Fruit fly (Drosophila melanogaster) whole organism, adult: ENCODE data around the gene CG6966.

Experiments
- CG11617 ChIP-seq: fragments of 200-800 bp; sonication (Bioruptor generic); optimal IDR thresholded peaks from 2 replicates; lab custom pipeline; 2017; ENCODE audit warnings: mild to moderate bottlenecking, missing biosample characterization, missing genetic modification reagents, missing genetic modification characterization
- CG12768 ChIP-seq: fragments of 200-800 bp; sonication (Bioruptor generic); optimal IDR thresholded peaks from 2 replicates; lab custom pipeline; 2017; ENCODE audit warnings: missing biosample characterization, missing genetic modification characterization, mild to moderate bottlenecking, moderate library complexity, missing genetic modification reagents
- CG14711 ChIP-seq: fragments of 200-800 bp; sonication (Bioruptor generic); optimal IDR thresholded peaks from 2 replicates; lab custom pipeline; 2018; ENCODE audit warnings: missing biosample characterization, mild to moderate bottlenecking, missing genetic modification characterization, moderate library complexity
- CG1620 ChIP-seq: fragments of 200-800 bp; sonication (Bioruptor generic); optimal IDR thresholded peaks from 2 replicates; lab custom pipeline; 2016; ENCODE audit warnings: missing biosample characterization, missing genetic modification characterization
- CG33017 ChIP-seq: fragments of 200-800 bp; sonication (Bioruptor generic); optimal IDR thresholded peaks from 2 replicates; lab custom pipeline; 2018; ENCODE audit warnings: missing biosample characterization, mild to moderate bottlenecking, missing genetic modification characterization, moderate library complexity
- CG5204 ChIP-seq: fragments of 200-800 bp; sonication (Bioruptor generic); optimal IDR thresholded peaks from 2 replicates; lab custom pipeline; 2016; ENCODE audit warnings: missing biosample characterization, missing genetic modification characterization
- CG7045 ChIP-seq: fragments of 200-800 bp; sonication (Bioruptor generic); optimal IDR thresholded peaks from 2 replicates; lab custom pipeline; 2017; ENCODE audit warnings: missing biosample characterization, mild to moderate bottlenecking, missing genetic modification characterization
- CG7101 ChIP-seq: fragments of 200-800 bp; sonication (Bioruptor generic); optimal IDR thresholded peaks from 2 replicates; lab custom pipeline; 2018; ENCODE audit warnings: missing biosample characterization, mild to moderate bottlenecking, missing genetic modification characterization, moderate library complexity
- Clk ChIP-seq: fragments of 200-800 bp; sonication (Bioruptor generic); optimal IDR thresholded peaks from 2 replicates; lab custom pipeline; 2017; ENCODE audit warnings: missing biosample characterization, missing genetic modification characterization
- Crg-1 ChIP-seq: fragments of 200-800 bp; sonication (Bioruptor generic); optimal IDR thresholded peaks from 2 replicates; lab custom pipeline; 2016; ENCODE audit warnings: missing biosample characterization, missing genetic modification characterization
- Hr96 ChIP-seq: fragments of 200-800 bp; sonication (Bioruptor generic); optimal IDR thresholded peaks from 2 replicates; lab custom pipeline; 2016; ENCODE audit warnings: missing biosample characterization, missing genetic modification characterization
- Mnt ChIP-seq: fragments of 200-800 bp; sonication (Bioruptor generic); optimal IDR thresholded peaks from 2 replicates; lab custom pipeline; 2016; ENCODE audit warnings: missing biosample characterization, mild to moderate bottlenecking, missing genetic modification characterization
- bab1 ChIP-seq: fragments of 200-800 bp; sonication (Bioruptor generic); optimal IDR thresholded peaks from 3 replicates; lab custom pipeline; 2019; ENCODE audit warnings: missing biosample characterization, mild to moderate bottlenecking, missing genetic modification characterization, moderate library complexity
- cic ChIP-seq: fragments of 200-800 bp; sonication (Bioruptor generic); optimal IDR thresholded peaks from 2 replicates; lab custom pipeline; 2017; ENCODE audit warnings: missing biosample characterization, mild to moderate bottlenecking, missing genetic modification characterization, moderate library complexity
- cnc ChIP-seq, 2 experiments: fragments of >200 bp; optimal IDR thresholded peaks; 2 replicates each; lab custom pipeline; 2017
- kay ChIP-seq: fragments of 200-800 bp; sonication (Bioruptor generic); peaks from one replicate; lab custom pipeline; 2016; ENCODE audit warnings: missing biosample characterization, missing genetic modification characterization, borderline replicate concordance
- ovo ChIP-seq: fragments of 200-800 bp; sonication (Bioruptor generic); optimal IDR thresholded peaks from 2 replicates; lab custom pipeline; 2016; ENCODE audit warnings: missing biosample characterization, missing genetic modification characterization
- pad ChIP-seq: fragments of 200-800 bp; sonication (Bioruptor generic); optimal IDR thresholded peaks from 3 replicates; lab custom pipeline; 2017; ENCODE audit warnings: missing biosample characterization, missing genetic modification characterization, mild to moderate bottlenecking, moderate library complexity, missing genetic modification reagents
- tj ChIP-seq: fragments of 200-800 bp; sonication (Bioruptor generic); optimal IDR thresholded peaks from 3 replicates; lab custom pipeline; 2017; ENCODE audit warnings: missing biosample characterization, mild to moderate bottlenecking, missing genetic modification characterization, moderate library complexity
- toe ChIP-seq: fragments of 200-800 bp; sonication (Bioruptor generic); optimal IDR thresholded peaks from 2 replicates; lab custom pipeline; 2016; ENCODE audit warnings: missing biosample characterization, missing genetic modification characterization

CG6966 gene

DNA sequence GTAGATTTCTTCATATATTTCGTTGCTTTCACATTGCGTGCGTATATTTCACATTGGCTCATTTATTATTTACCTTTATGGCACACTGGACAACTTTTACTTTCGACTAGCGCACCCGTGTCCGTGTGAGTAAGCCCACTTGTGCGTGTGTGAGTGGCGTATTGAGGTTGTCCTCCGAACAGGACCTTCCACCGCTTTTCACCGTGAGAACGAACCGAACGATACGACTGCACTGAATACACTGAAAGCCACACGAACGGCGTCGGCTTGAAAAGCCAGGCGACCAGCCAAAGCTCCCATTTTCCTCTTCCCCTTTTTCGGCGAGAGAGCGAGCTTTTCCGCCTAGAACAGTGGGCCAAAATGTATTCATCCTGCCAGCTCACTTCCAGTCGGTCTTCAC is 18.5 kb downstream of the CG6966 start, which contains the start of gene dpr9:
TSS of gene dpr9 (minus strand) at position 244 of the 400 bp plus-strand sequence.
- no peak for TF ChIP-seq CG1620 (GFP tag; lab: Kevin White, UChicago)
- TF ChIP-seq cnc (optimal IDR thresholded peaks at IDR 0.05; lab: Kevin White, UChicago): no peak
- peak; percentile 40 for TF ChIP-seq pad (GFP tag; lab: Kevin White, UChicago)
- no peak for TF ChIP-seq toe (GFP tag; lab: Kevin White, UChicago)

DNA sequence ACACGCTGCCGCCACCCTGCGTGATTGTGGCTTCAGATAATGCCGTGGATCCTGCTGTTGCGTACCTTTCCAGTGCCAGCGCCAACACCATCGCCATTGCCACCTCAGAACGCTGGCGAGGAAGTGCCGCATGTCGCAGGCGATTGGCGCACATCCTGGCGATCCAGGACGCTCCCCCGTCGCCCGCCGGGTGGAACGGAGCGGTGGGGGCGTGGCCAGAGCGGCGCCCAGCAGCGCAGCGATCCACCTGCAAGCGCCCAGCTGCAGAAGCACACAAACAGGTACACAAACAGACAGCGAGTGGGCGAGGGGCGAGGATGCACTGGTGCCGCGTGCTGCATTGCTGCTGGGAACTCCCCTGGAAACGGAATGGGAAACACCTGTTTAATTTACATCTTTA is 38.2 kb downstream of the CG6966 start:
- TF ChIP-seq kay (GFP tag; lab: Kevin White, UChicago) (no peak), toe (GFP tag; lab: Kevin White, UChicago) (no peak), CG14711 (tag; lab: Kevin White, UChicago) (no peak), CG12768 (GFP tag; lab: Kevin White, UChicago) (no peak), cnc (optimal IDR thresholded peaks at IDR 0.05; lab: Kevin White, UChicago) (no peak), Crg-1 (GFP tag; lab: Kevin White, UChicago) (no peak), CG1620 (GFP tag; lab: Kevin White, UChicago) (no peak), CG11617 (GFP tag; lab: Kevin White, UChicago) (no peak), bab1 (no peak), Clk (GFP tag; lab: Kevin White, UChicago) (no peak), CG33017 (tag; lab: Kevin White, UChicago) (no peak)

DNA sequence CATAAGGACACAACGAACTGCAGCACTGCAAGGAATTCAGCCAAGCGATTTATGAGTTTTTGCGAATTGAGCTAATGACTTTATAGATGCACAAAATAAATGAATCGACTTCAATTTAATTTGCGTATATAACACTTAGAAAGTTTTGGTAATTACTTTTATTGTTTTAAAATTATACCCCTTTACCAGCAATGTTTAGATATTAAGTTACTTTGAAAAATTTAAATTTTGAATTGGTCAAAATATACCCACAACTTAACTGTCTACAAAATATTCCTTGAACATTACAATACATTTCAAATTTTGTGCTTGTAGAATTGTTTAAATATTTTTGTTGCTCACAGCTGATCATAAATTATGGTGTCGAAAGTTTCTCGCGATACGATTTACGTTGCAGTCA is 58.4 kb downstream of the CG6966 start, which contains the start of gene RpL10Aa:
TSS of gene RpL10Aa (plus strand) at position 301 of the 400 bp plus-strand sequence.
- no peak for TF ChIP-seq CG5204 (GFP tag; lab: Kevin White, UChicago)
- TF ChIP-seq CG12768 (GFP tag; lab: Kevin White, UChicago): no peak
- TF ChIP-seq Mnt (GFP tag; lab: Kevin White, UChicago): no peak
- no peak for TF ChIP-seq bab1
- no peak for TF ChIP-seq CG7045 (GFP tag; lab: Kevin White, UChicago)
- no peak for TF ChIP-seq tj
- no peak for TF ChIP-seq CG33017 (tag; lab: Kevin White, UChicago)
- TF ChIP-seq pad (GFP tag; lab: Kevin White, UChicago): no peak
- TF ChIP-seq Clk (GFP tag; lab: Kevin White, UChicago): no peak
- TF ChIP-seq Crg-1 (GFP tag; lab: Kevin White, UChicago): no peak
- no peak for TF ChIP-seq CG11617 (GFP tag; lab: Kevin White, UChicago)
- no peak for TF ChIP-seq toe (GFP tag; lab: Kevin White, UChicago)
- no peak for TF ChIP-seq cic (GFP tag; lab: Kevin White, UChicago)
- no peak for TF ChIP-seq CG14711 (tag; lab: Kevin White, UChicago)
- no peak for TF ChIP-seq cnc (optimal IDR thresholded peaks at IDR 0.05; lab: Kevin White, UChicago)
- no peak for TF ChIP-seq Hr96 (GFP tag; lab: Kevin White, UChicago)
- no peak for TF ChIP-seq CG1620 (GFP tag; lab: Kevin White, UChicago)
- no peak for TF ChIP-seq kay (GFP tag; lab: Kevin White, UChicago)
- TF ChIP-seq CG7101 (tag; lab: Kevin White, UChicago): no peak
- TF ChIP-seq ovo (GFP tag; lab: Kevin White, UChicago): no peak

DNA sequence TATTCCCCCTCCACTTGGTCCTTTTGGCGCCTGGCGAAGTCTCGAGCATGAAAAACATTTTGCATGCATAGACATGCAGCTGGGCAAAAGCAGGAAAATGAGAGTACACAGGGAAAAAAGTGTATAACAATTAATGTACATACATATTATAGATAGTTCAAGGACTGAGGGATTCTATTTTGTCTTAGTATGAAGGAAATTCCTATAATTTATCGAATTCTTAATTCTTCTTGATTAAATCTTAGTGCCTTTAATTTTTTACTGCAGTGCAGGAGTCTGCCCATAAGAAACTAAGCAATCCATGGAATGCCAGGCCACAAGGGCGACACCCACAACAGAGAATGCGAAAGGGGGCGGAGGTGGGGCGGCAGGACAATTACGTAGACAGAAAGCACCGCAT is 63.8 kb downstream of the CG6966 start:
- TF ChIP-seq CG1620 (GFP tag; lab: Kevin White, UChicago) (no peak), CG7101 (tag; lab: Kevin White, UChicago) (no peak), CG5204 (GFP tag; lab: Kevin White, UChicago) (no peak), tj (no peak), Crg-1 (GFP tag; lab: Kevin White, UChicago) (no peak), CG12768 (GFP tag; lab: Kevin White, UChicago) (no peak)
